Worm (Caenorhabditis elegans): Measurements from ENCODE around the gene snx-13.

ce11 chrIV:17096168-17096567, 8.9 kb upstream of the snx-13 start, which contains the start of gene Y116A8C.27:
- TF ChIP-seq ZK546.5 (tag; optimal IDR thresholded peaks at IDR 0.05): no peak
- no peak for TF ChIP-seq nhr-28 (tag; optimal IDR thresholded peaks at IDR 0.05)
- no peak for TF ChIP-seq unc-62 (GFP tag; optimal IDR thresholded peaks at IDR 0.05 in 1 of 2)
- no peak for TF ChIP-seq unc-62 (tag; optimal IDR thresholded peaks at IDR 0.05)
- no peak for TF ChIP-seq sdz-12 (GFP tag; optimal IDR thresholded peaks at IDR 0.05)
- TF ChIP-seq mdl-1 (tag; optimal IDR thresholded peaks at IDR 0.05): no peak
- TF ChIP-seq lin-13 (GFP tag; optimal IDR thresholded peaks at IDR 0.05): no peak
- no peak for TF ChIP-seq dve-1 (tag; optimal IDR thresholded peaks at IDR 0.05; ENCODE audit: insufficient read depth)
- TF ChIP-seq unc-39 (tag; optimal IDR thresholded peaks at IDR 0.05): no peak
- no peak for TF ChIP-seq tra-1 (GFP tag; IDR thresholded peaks at IDR 0.05)
- TF ChIP-seq duxl-1 (tag; optimal IDR thresholded peaks at IDR 0.05; ENCODE audit: poor library complexity): no peak

All from whole organism, L4 larva.